ENCODE assay signal across 2 fruit fly cellular contexts in the genomic region with DNA sequence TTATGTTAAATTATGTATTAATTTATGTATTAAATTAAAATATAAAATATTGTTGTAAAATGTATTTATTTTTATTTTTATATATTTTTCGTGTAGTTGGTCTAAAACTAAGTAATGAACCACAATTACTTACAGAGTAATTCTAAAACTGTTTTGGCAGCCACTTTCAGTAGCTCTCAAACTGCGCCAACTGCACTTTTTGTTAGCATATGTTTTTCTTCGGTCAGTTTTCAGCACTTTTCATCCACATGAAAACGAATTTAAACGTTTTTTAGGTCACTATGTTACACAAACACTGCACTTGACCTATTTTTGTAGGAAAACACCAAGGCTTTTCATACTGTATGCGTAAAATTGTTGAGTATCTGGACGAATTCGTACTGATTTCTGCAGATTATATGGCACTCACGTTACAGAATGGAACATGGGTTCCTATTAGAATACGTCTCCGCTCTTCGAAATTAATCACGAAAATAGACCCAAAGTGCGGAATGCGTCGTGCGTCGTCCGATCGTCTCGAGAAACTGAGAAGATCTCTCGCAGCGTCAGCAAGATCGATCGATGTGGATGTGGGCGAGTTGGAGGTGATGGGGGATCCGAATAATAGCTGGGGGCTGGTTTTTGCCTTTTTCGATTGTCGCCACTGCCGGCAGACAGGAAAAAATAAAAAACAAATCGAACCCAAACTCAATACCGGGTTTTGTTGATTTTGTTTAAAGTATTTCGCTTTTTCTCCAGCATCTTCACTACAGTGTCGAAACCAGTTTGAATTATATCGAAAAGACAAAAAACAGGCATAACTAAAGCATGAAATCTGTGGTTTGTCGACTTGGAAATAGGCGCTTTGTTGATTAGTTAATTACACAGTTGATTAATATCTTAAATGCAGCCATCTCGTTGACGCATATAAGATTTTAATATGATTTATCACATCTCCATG.
TF ChIP-seq lines count a peak whose summit lies in the region.

A gene (minus strand): TSS at position 716 of the 940 bp plus-strand sequence.

TF ChIP-seq in whole organism, embryonic, 481 proteins besides CTCF, POLR2A, EP300 and RAD21 (continued from another document and continues in another):
- TF ChIP-seq wek (GFP tag; optimal IDR thresholded peaks at IDR 0.05; lab: Kevin White, UChicago): no peak
- no peak for TF ChIP-seq CG1233 (GFP tag; optimal IDR thresholded peaks at IDR 0.05; lab: Kevin White, UChicago)
- TF ChIP-seq CG10147 (GFP tag; optimal IDR thresholded peaks at IDR 0.05; lab: Kevin White, UChicago): no peak
- no peak for TF ChIP-seq insv (GFP tag; optimal IDR thresholded peaks at IDR 0.05; lab: Kevin White, UChicago)
- no peak for TF ChIP-seq CG12071 (GFP tag; optimal IDR thresholded peaks at IDR 0.05; lab: Kevin White, UChicago)
- peak; percentile 22 for TF ChIP-seq Deaf1 (tag; optimal IDR thresholded peaks at IDR 0.05; lab: Kevin White, UChicago)
- TF ChIP-seq CG5180 (GFP tag; optimal IDR thresholded peaks at IDR 0.05; lab: Kevin White, UChicago): no peak
- peak; percentile 97 for TF ChIP-seq CG6654 (GFP tag; optimal IDR thresholded peaks at IDR 0.05; lab: Kevin White, UChicago)
- no peak for TF ChIP-seq CG8290 (GFP tag; optimal IDR thresholded peaks at IDR 0.05; lab: Kevin White, UChicago)
- no peak for TF ChIP-seq CG8290 (tag; optimal IDR thresholded peaks at IDR 0.05; lab: Kevin White, UChicago)
- TF ChIP-seq amos (GFP tag; IDR thresholded peaks at IDR 0.05; lab: Robert Waterston, UW; ENCODE audit: partially characterized antibody): peak; percentile 9; the same call in 1 of the 2 replicates
- no peak for TF ChIP-seq CG9727 (GFP tag; optimal IDR thresholded peaks at IDR 0.05; lab: Kevin White, UChicago)
- no peak for TF ChIP-seq disco-r (GFP tag; optimal IDR thresholded peaks at IDR 0.05; lab: Kevin White, UChicago)
- TF ChIP-seq CG13624 (GFP tag; optimal IDR thresholded peaks at IDR 0.05; lab: Kevin White, UChicago): no peak
- TF ChIP-seq ssp (GFP tag; IDR thresholded peaks at IDR 0.05; lab: Robert Waterston, UW): no peak
- TF ChIP-seq CG3281 (GFP tag; optimal IDR thresholded peaks at IDR 0.05; lab: Kevin White, UChicago): no peak
- TF ChIP-seq zfh1 (GFP tag; IDR thresholded peaks at IDR 0.05; lab: Robert Waterston, UW): no peak
- TF ChIP-seq CG14441 (GFP tag; IDR thresholded peaks at IDR 0.05; lab: Robert Waterston, UW): no peak
- TF ChIP-seq mam (GFP tag; optimal IDR thresholded peaks at IDR 0.05; lab: Kevin White, UChicago): no peak
- no peak for TF ChIP-seq CG3065 (GFP tag; optimal IDR thresholded peaks at IDR 0.05; lab: Kevin White, UChicago)
- no peak for TF ChIP-seq cas (GFP tag; IDR thresholded peaks at IDR 0.05; lab: Robert Waterston, UW)
- TF ChIP-seq sc (optimal IDR thresholded peaks at IDR 0.05; lab: Kevin White, UChicago): no peak
- TF ChIP-seq sc (GFP tag; optimal IDR thresholded peaks at IDR 0.05; lab: Kevin White, UChicago): no peak
- TF ChIP-seq wdn (GFP tag; IDR thresholded peaks at IDR 0.05; lab: Robert Waterston, UW): no peak
- TF ChIP-seq Hr39 (optimal IDR thresholded peaks at IDR 0.05; lab: Kevin White, UChicago): no peak
- TF ChIP-seq HLHmδ (GFP tag; optimal IDR thresholded peaks at IDR 0.05; lab: Kevin White, UChicago): no peak
- TF ChIP-seq Dref (GFP tag; IDR thresholded peaks at IDR 0.05; lab: Robert Waterston, UW): no peak
- TF ChIP-seq nmo (GFP tag; optimal IDR thresholded peaks at IDR 0.05; lab: Kevin White, UChicago): no peak
- TF ChIP-seq tio (GFP tag; optimal IDR thresholded peaks at IDR 0.05; lab: Kevin White, UChicago): no peak
- TF ChIP-seq MTF-1 (GFP tag; optimal IDR thresholded peaks at IDR 0.05; lab: Kevin White, UChicago; ENCODE audit: borderline replicate concordance): no peak
- TF ChIP-seq ato (GFP tag; IDR thresholded peaks at IDR 0.05; lab: Robert Waterston, UW; ENCODE audit: partially characterized antibody): no peak
- TF ChIP-seq chinmo (GFP tag; IDR thresholded peaks at IDR 0.05; lab: Robert Waterston, UW; ENCODE audit: partially characterized antibody): peak; percentile 75; the same call in 1 of the 4 replicates
- TF ChIP-seq wor (GFP tag; IDR thresholded peaks at IDR 0.05; lab: Robert Waterston, UW): no peak
- no peak for TF ChIP-seq CG11504 (tag; optimal IDR thresholded peaks at IDR 0.05; lab: Kevin White, UChicago)
- no peak for TF ChIP-seq NK7.1 (GFP tag; optimal IDR thresholded peaks at IDR 0.05; lab: Kevin White, UChicago)
- TF ChIP-seq CG34224 (GFP tag; IDR thresholded peaks at IDR 0.05; lab: Robert Waterston, UW; ENCODE audit: partially characterized antibody): no peak
- no peak for TF ChIP-seq CG14860 (GFP tag; IDR thresholded peaks at IDR 0.05; lab: Robert Waterston, UW; ENCODE audit: partially characterized antibody)
- TF ChIP-seq Sry-δ (GFP tag; optimal IDR thresholded peaks at IDR 0.05; lab: Kevin White, UChicago): no peak
- TF ChIP-seq CG17361 (GFP tag; IDR thresholded peaks at IDR 0.05; lab: Robert Waterston, UW): no peak
- TF ChIP-seq ab (GFP tag; optimal IDR thresholded peaks at IDR 0.05; lab: Kevin White, UChicago): no peak
- no peak for TF ChIP-seq Atf6 (GFP tag; IDR thresholded peaks at IDR 0.05; lab: Robert Waterston, UW)
- no peak for TF ChIP-seq fru (optimal IDR thresholded peaks at IDR 0.05; lab: Kevin White, UChicago)
- no peak for TF ChIP-seq PHDP (tag; optimal IDR thresholded peaks at IDR 0.05; lab: Kevin White, UChicago)
- TF ChIP-seq CG9215 (GFP tag; IDR thresholded peaks at IDR 0.05; lab: Robert Waterston, UW): no peak
- TF ChIP-seq CG13424 (tag; optimal IDR thresholded peaks at IDR 0.05; lab: Kevin White, UChicago): no peak
- no peak for TF ChIP-seq CG15601 (tag; optimal IDR thresholded peaks at IDR 0.05; lab: Kevin White, UChicago)
- no peak for TF ChIP-seq prd (optimal IDR thresholded peaks at IDR 0.05; lab: Kevin White, UChicago)
- TF ChIP-seq prd (GFP tag; IDR thresholded peaks at IDR 0.05; lab: Robert Waterston, UW): no peak
- no peak for TF ChIP-seq exex (tag; optimal IDR thresholded peaks at IDR 0.05; lab: Kevin White, UChicago)
- TF ChIP-seq CG8944 (GFP tag; optimal IDR thresholded peaks at IDR 0.05; lab: Kevin White, UChicago): no peak
- no peak for TF ChIP-seq gt (GFP tag; IDR thresholded peaks at IDR 0.05; lab: Robert Waterston, UW)
- no peak for TF ChIP-seq CG8924 (tag; optimal IDR thresholded peaks at IDR 0.05; lab: Kevin White, UChicago)
- TF ChIP-seq so (GFP tag; IDR thresholded peaks at IDR 0.05; lab: Robert Waterston, UW): peak; percentile 74; the same call in 1 of the 3 replicates
- TF ChIP-seq HLH3B (GFP tag; IDR thresholded peaks at IDR 0.05; lab: Robert Waterston, UW): no peak
- no peak for TF ChIP-seq crol (GFP tag; IDR thresholded peaks at IDR 0.05; lab: Robert Waterston, UW)
- TF ChIP-seq Sox100B (GFP tag; optimal IDR thresholded peaks at IDR 0.05; lab: Kevin White, UChicago): no peak
- TF ChIP-seq trh (GFP tag; optimal IDR thresholded peaks at IDR 0.05; lab: Kevin White, UChicago): no peak
- TF ChIP-seq Rfx (GFP tag; IDR thresholded peaks at IDR 0.05; lab: Robert Waterston, UW): no peak
- TF ChIP-seq CG5245 (GFP tag; optimal IDR thresholded peaks at IDR 0.05; lab: Kevin White, UChicago): no peak
- TF ChIP-seq cg (GFP tag; optimal IDR thresholded peaks at IDR 0.05; lab: Kevin White, UChicago): no peak
- TF ChIP-seq nom (GFP tag; optimal IDR thresholded peaks at IDR 0.05; lab: Kevin White, UChicago): peak; percentile 63
- no peak for TF ChIP-seq CG12155 (GFP tag; optimal IDR thresholded peaks at IDR 0.05; lab: Kevin White, UChicago)
- TF ChIP-seq ranshi (GFP tag; IDR thresholded peaks at IDR 0.05; lab: Robert Waterston, UW): no peak

TF ChIP-seq in whole organism, prepupa, 60 proteins besides CTCF, POLR2A, EP300 and RAD21 (continued from another document):
- no peak for TF ChIP-seq CG16779 (tag; optimal IDR thresholded peaks at IDR 0.05; lab: Kevin White, UChicago)
- TF ChIP-seq CG11294 (GFP tag; IDR thresholded peaks at IDR 0.05; lab: Robert Waterston, UW): no peak
- peak; percentile 45 to 56 for TF ChIP-seq ss (GFP tag; optimal IDR thresholded peaks at IDR 0.05; lab: Kevin White, UChicago)
- TF ChIP-seq Hr4 (GFP tag; optimal IDR thresholded peaks at IDR 0.05; lab: Kevin White, UChicago): no peak
- TF ChIP-seq acj6 (GFP tag; optimal IDR thresholded peaks at IDR 0.05; lab: Kevin White, UChicago): no peak
- TF ChIP-seq CG10669 (GFP tag; optimal IDR thresholded peaks at IDR 0.05; lab: Kevin White, UChicago): no peak
- TF ChIP-seq cyc (GFP tag; optimal IDR thresholded peaks at IDR 0.05; lab: Kevin White, UChicago): no peak
- no peak for TF ChIP-seq achi (GFP tag; optimal IDR thresholded peaks at IDR 0.05; lab: Kevin White, UChicago)
- no peak for TF ChIP-seq svp (GFP tag; lab: Kevin White, UChicago)
- TF ChIP-seq eg (GFP tag; IDR thresholded peaks at IDR 0.05; lab: Robert Waterston, UW): no peak
- TF ChIP-seq CG31627 (GFP tag; optimal IDR thresholded peaks at IDR 0.05; lab: Kevin White, UChicago): no peak
- peak; percentile 65 for TF ChIP-seq Eip78C (GFP tag; lab: Kevin White, UChicago)
- TF ChIP-seq fkh (GFP tag; optimal IDR thresholded peaks at IDR 0.05; lab: Kevin White, UChicago): no peak
- TF ChIP-seq topi (GFP tag; optimal IDR thresholded peaks at IDR 0.05; lab: Kevin White, UChicago): no peak
- TF ChIP-seq CG6808 (GFP tag; optimal IDR thresholded peaks at IDR 0.05; lab: Kevin White, UChicago): peak; percentile 26
